Fruit fly (Drosophila melanogaster): ENCODE results near the gene Irc.

Gene Irc

DNA sequence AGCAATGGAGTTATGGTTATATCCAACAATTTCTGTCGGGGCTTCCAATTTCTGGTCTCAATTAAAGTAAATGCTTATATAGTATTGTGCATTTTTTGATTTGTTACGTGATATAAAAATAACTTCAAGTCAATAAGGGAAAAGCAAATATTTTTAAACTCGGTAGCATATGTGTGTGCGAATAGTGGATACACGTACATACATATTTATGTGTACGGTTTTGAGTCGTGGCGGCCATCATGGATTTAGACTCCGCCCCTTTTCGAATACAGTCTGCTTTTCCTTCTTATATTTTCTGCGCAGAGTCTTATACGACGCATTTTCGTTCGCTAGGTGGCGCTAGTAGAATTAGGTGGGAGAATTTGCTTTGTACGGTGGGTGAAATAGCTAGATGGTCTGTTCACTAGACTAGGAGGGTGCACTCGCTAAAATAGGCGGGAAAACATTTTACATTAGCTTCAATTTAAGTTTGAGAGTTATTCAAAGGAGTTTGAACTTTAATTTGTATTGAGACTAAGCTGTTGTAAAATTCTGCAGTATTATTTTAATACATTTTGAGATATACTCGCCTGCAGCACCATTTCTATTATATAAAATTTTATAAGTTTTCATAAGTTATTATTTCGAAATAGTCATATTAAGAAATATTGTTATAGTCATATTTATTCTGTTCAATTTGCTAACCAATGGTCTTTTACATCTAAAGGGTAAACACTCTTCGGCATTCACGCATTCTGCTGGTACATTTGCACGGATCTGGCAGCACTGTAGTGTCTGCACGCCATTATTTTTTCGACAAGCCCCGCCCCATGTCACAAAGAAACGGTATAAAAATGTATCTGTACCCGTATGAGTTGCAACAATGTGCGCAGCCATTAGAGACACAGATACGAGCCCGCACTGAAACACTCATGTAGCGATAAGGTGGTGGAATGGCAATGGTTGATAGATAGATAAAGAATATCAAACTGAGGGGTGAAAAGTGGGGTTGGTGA, 33.0 kb upstream of the Irc start:
- TF ChIP-seq ss (GFP tag; optimal IDR thresholded peaks at IDR 0.05) (no peak), cyc (GFP tag; optimal IDR thresholded peaks at IDR 0.05) (peak; percentile 8), CG4318 (GFP tag; optimal IDR thresholded peaks at IDR 0.05) (no peak), Eip75B (GFP tag; optimal IDR thresholded peaks at IDR 0.05) (peak; percentile 39), Sox15 (GFP tag; optimal IDR thresholded peaks at IDR 0.05) (no peak), svp (GFP tag) (peak; percentile 78), topi (GFP tag; optimal IDR thresholded peaks at IDR 0.05) (peak; percentile 39), CG8632 (GFP tag; optimal IDR thresholded peaks at IDR 0.05) (peak; percentile 36), CG34406 (GFP tag; optimal IDR thresholded peaks at IDR 0.05) (peak; percentile 34), CG6792 (GFP tag; optimal IDR thresholded peaks at IDR 0.05) (peak; percentile 20), Lpt (GFP tag; optimal IDR thresholded peaks at IDR 0.05) (peak; percentile 46), CG31627 (GFP tag; optimal IDR thresholded peaks at IDR 0.05) (peak; percentile 23), Blimp-1 (GFP tag; optimal IDR thresholded peaks at IDR 0.05) (peak; percentile 3), CG10631 (GFP tag; optimal IDR thresholded peaks at IDR 0.05) (peak; percentile 57), Hr39 (GFP tag; optimal IDR thresholded peaks at IDR 0.05) (no peak), CG1621 (tag; optimal IDR thresholded peaks at IDR 0.05) (peak; percentile 83), CG6808 (GFP tag; optimal IDR thresholded peaks at IDR 0.05) (peak; percentile 22), achi (GFP tag; optimal IDR thresholded peaks at IDR 0.05) (no peak), Met (GFP tag; optimal IDR thresholded peaks at IDR 0.05) (no peak), CG11762 (GFP tag; optimal IDR thresholded peaks at IDR 0.05; ENCODE audit: insufficient read depth) (peak; percentile 3), CG11902 (GFP tag; optimal IDR thresholded peaks at IDR 0.05) (peak; percentile 14), CG16779 (tag; optimal IDR thresholded peaks at IDR 0.05) (no peak), fkh (GFP tag; optimal IDR thresholded peaks at IDR 0.05) (no peak), fd85E (GFP tag; optimal IDR thresholded peaks at IDR 0.05) (no peak), esn (GFP tag; optimal IDR thresholded peaks at IDR 0.05) (peak; percentile 57), salr (GFP tag; optimal IDR thresholded peaks at IDR 0.05) (peak in 1 of 2 experiments; percentile 25), eg (GFP tag; IDR thresholded peaks at IDR 0.05) (peak; percentile 78; the same call in 2 of the 3 replicates), Hr4 (GFP tag; optimal IDR thresholded peaks at IDR 0.05) (peak; percentile 53), dsx (GFP tag; optimal IDR thresholded peaks at IDR 0.05; ENCODE audit: poor library complexity, severe bottlenecking) (peak; percentile 87), lz (GFP tag; optimal IDR thresholded peaks at IDR 0.05) (peak; percentile 51), spab (GFP tag; optimal IDR thresholded peaks at IDR 0.05) (no peak), Ets96B (tag; optimal IDR thresholded peaks at IDR 0.05) (no peak), pdm3 (GFP tag; optimal IDR thresholded peaks at IDR 0.05) (peak; percentile 42), CG7368 (GFP tag; optimal IDR thresholded peaks at IDR 0.05) (no peak), CG3032 (tag; optimal IDR thresholded peaks at IDR 0.05) (peak; percentile 53), Sox14 (GFP tag; optimal IDR thresholded peaks at IDR 0.05) (peak; percentile 68), acj6 (GFP tag; optimal IDR thresholded peaks at IDR 0.05) (peak; percentile 18), Gug (GFP tag; IDR thresholded peaks at IDR 0.05) (peak; percentile 23; the same call in 1 of the 2 replicates), fd59A (GFP tag; optimal IDR thresholded peaks at IDR 0.05) (no peak)

- TF ChIP-seq pdm3 (GFP tag; optimal IDR thresholded peaks at IDR 0.05) (no peak), CG32006 (GFP tag; optimal IDR thresholded peaks at IDR 0.05) (no peak), Hr38 (GFP tag; optimal IDR thresholded peaks at IDR 0.05) (no peak), ss (GFP tag; optimal IDR thresholded peaks at IDR 0.05) (no peak), svp (GFP tag) (no peak), lz (GFP tag; optimal IDR thresholded peaks at IDR 0.05) (no peak), CG31627 (GFP tag; optimal IDR thresholded peaks at IDR 0.05) (no peak), Eip78C (GFP tag) (no peak), Sox15 (GFP tag; optimal IDR thresholded peaks at IDR 0.05) (no peak), fd59A (GFP tag; optimal IDR thresholded peaks at IDR 0.05) (no peak)
Measured at dm6 chr3R:16972136-16972535, 30.5 kb upstream of the Irc start, which contains the start of gene Abd-B. Gene Abd-B, minus strand, starts transcription at chr3R:16972236.
